Worm (Caenorhabditis elegans): ENCODE measurements around the gene igdb-2.

DNA sequence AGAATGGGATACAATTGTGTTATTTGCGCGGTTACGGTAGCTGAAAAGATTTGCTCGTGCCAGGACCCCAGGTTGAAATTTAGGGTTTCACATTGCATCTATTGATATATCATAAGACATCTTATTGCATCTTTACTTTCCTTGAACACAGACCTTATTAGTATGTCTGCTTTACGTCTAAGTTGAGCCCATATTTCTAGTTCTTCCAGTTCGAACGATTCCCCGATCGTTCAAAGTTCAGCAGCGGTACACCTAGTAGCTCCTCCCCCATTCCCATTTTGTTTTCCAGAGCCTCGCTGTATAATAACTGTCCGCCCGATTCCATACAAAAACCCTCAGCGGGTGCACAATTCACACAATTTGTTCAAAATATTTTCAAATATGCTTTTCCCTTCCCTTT, 26.7 kb upstream of the igdb-2 start, which contains the start of gene C25G4.17:
- TF ChIP-seq ceh-14 (tag; optimal IDR thresholded peaks at IDR 0.05) (no peak), elt-2 (tag; optimal IDR thresholded peaks at IDR 0.05) (no peak), pag-3 (tag; optimal IDR thresholded peaks at IDR 0.05; ENCODE audit: borderline replicate concordance) (no peak), hlh-6 (tag; optimal IDR thresholded peaks at IDR 0.05) (no peak), tbx-2 (tag; optimal IDR thresholded peaks at IDR 0.05) (no peak), ref-2 (tag; optimal IDR thresholded peaks at IDR 0.05) (no peak), ceh-22 (tag; optimal IDR thresholded peaks at IDR 0.05) (no peak), ets-4 (tag; optimal IDR thresholded peaks at IDR 0.05) (no peak), Y22D7AL.16 (tag; optimal IDR thresholded peaks at IDR 0.05) (no peak), unc-42 (tag; optimal IDR thresholded peaks at IDR 0.05) (no peak), ama-1 (optimal IDR thresholded peaks at IDR 0.05) (no peak)
